Fruit fly (Drosophila melanogaster) whole organism, wandering third instar larva: ENCODE results near the gene CG4955.

Experiments used
- Abd-B ChIP-seq: fragments of >200 bp; optimal IDR thresholded peaks from 2 replicates; lab custom pipeline; 2017; ENCODE audit warnings: missing biosample characterization, missing genetic modification characterization
- CrebA ChIP-seq: fragments of 200-800 bp; sonication (Bioruptor generic); optimal IDR thresholded peaks from 2 replicates; lab custom pipeline; 2016; ENCODE audit warnings: missing biosample characterization, mild to moderate bottlenecking, missing genetic modification characterization, borderline replicate concordance
- Dfd ChIP-seq: fragments of >200 bp; optimal IDR thresholded peaks from 2 replicates; lab custom pipeline; 2017; ENCODE audit warnings: missing biosample characterization, missing genetic modification characterization
- Hr83 ChIP-seq: fragments of 200-300 bp; sonication (Bioruptor generic); optimal IDR thresholded peaks from 2 replicates; lab custom pipeline; 2016; ENCODE audit warnings: missing biosample characterization, mild to moderate bottlenecking, missing genetic modification characterization, moderate library complexity; ENCODE audit not compliant: poor library complexity, severe bottlenecking
- Mio ChIP-seq: sonication (Bioruptor generic); optimal IDR thresholded peaks from 2 replicates; lab custom pipeline; 2016; ENCODE audit warnings: missing biosample characterization, missing genetic modification characterization
- Rel ChIP-seq, 2 experiments: fragments of 200-800 bp; sonication (Bioruptor generic) in 1 of 2; optimal IDR thresholded peaks; 2 replicates in 1 of 2; 3 replicates in 1 of 2; lab custom pipeline; 2016 to 2019; ENCODE audit warnings: mild to moderate bottlenecking in 2 of 2, missing biosample characterization in 2 of 2, missing genetic modification characterization in 2 of 2, moderate library complexity in 1 of 2
- Vsx2 ChIP-seq: fragments of 200-300, 225-300 bp; sonication (Bioruptor generic); optimal IDR thresholded peaks from 2 replicates; lab custom pipeline; 2018; ENCODE audit warnings: missing biosample characterization, missing genetic modification characterization; ENCODE audit not compliant: partially characterized antibody
- dsf ChIP-seq: sonication (Bioruptor generic); optimal IDR thresholded peaks from 2 replicates; lab custom pipeline; 2016; ENCODE audit warnings: missing biosample characterization, missing genetic modification characterization, borderline replicate concordance
- ey ChIP-seq: fragments of 200-800 bp; sonication (Bioruptor generic); optimal IDR thresholded peaks from 2 replicates; lab custom pipeline; 2016; ENCODE audit warnings: missing biosample characterization, missing genetic modification characterization
- pan ChIP-seq: fragments of >200 bp; optimal IDR thresholded peaks from 2 replicates; lab custom pipeline; 2017
- psq ChIP-seq: fragments of 200-800 bp; sonication (Bioruptor generic); optimal IDR thresholded peaks from 3 replicates; lab custom pipeline; 2017; ENCODE audit warnings: missing biosample characterization, mild to moderate bottlenecking, missing genetic modification characterization, moderate library complexity

DNA sequence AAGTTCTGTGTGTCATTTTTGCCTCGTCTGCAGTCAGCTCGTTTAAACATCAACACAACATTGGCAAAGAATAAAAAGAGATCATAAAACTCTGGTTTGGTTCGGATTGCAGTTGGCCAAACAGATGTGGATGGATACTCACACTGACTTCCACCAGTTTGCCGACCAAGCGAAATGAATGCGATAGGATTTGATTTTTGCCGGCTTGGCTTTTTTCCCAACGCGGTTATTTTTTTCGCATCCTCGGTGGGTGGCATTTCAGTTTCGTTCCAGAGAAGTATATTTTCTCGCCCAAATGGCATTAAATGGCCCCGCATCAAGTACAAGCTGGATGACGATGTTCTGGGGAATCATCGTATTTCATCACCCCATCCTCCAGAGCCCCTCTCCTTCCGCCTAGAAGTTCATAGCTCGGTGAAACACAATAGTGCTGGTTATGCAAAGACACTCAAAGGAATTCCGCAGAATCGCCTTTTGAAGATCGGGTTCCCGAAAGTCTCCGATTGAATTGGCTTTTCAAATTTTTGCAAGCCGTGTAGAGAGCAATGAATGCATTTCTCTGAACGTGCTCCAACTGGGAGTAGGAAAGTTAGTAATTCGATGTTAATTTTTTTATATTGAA lies 29.4 kb downstream of the CG4955 start:
- TF ChIP-seq Abd-B, result no peak
- no peak for TF ChIP-seq Rel (GFP tag; optimal IDR thresholded peaks at IDR 0.05; lab: Kevin White, UChicago)
- TF ChIP-seq Rel (tag; optimal IDR thresholded peaks at IDR 0.05; lab: Kevin White, UChicago), result no peak
- no peak for TF ChIP-seq dsf (GFP tag; lab: Kevin White, UChicago)
- TF ChIP-seq Dfd, result no peak
- TF ChIP-seq ey (GFP tag; lab: Kevin White, UChicago), result no peak
- no peak for TF ChIP-seq psq
- TF ChIP-seq CrebA (GFP tag; lab: Kevin White, UChicago), result no peak
- no peak for TF ChIP-seq Mio (GFP tag; lab: Kevin White, UChicago)
- no peak for TF ChIP-seq pan (lab: Kevin White, UChicago)
- TF ChIP-seq Vsx2 (GFP tag; lab: Kevin White, UChicago), result no peak
- no peak for TF ChIP-seq Hr83
